Worm (Caenorhabditis elegans): ENCODE measurements around the gene nspg-7.1.
"Not testable (repeated sequence)": the region's sequence is repeated elsewhere in the genome, so short reads cannot be mapped to it uniquely, and the experiment has no call there.

Gene nspg-7.1

DNA sequence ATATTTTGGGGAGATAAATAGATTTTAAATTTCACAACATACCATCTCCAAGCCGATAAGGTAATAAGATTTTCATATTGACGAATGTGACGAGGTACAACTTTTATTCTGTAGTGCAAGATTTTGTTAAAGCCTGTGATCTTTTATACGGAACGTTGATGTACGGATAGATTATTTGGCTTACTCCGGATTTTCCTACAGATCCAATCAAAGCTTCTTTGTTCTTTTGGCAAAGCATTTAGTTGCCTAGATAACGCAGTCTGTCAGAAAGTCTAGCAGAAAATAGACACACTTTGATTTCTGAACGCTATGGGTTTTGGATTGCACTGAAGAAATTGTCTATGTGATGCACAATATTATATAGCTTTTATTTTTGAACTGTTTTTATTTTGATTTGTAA lies 31.5 kb downstream of the nspg-7.1 start, which contains the start of gene F49C12.2:
Gene F49C12.2, minus strand, starts transcription at position 101 of the 400 bp plus-strand sequence.
- TF ChIP-seq nhr-76 (tag; optimal IDR thresholded peaks at IDR 0.05) (no peak), bed-3 (GFP tag; optimal IDR thresholded peaks at IDR 0.05) (no peak), M03D4.4 (tag; optimal IDR thresholded peaks at IDR 0.05) (no peak), ceh-39 (tag; optimal IDR thresholded peaks at IDR 0.05) (no peak), nhr-12 (tag; optimal IDR thresholded peaks at IDR 0.05) (no peak), hlh-1 (tag; optimal IDR thresholded peaks at IDR 0.05) (no peak), ceh-83 (GFP tag; optimal IDR thresholded peaks at IDR 0.05) (no peak), sptf-1 (tag; optimal IDR thresholded peaks at IDR 0.05) (no peak), drap-1 (GFP tag; optimal IDR thresholded peaks at IDR 0.05) (no peak), ces-1 (GFP tag; optimal IDR thresholded peaks at IDR 0.05) (no peak), lsy-2 (tag; optimal IDR thresholded peaks at IDR 0.05) (no peak), mls-2 (tag; optimal IDR thresholded peaks at IDR 0.05) (no peak), lin-13 (tag; optimal IDR thresholded peaks at IDR 0.05) (no peak), blmp-1 (tag; optimal IDR thresholded peaks at IDR 0.05) (no peak), unc-62 (GFP tag; optimal IDR thresholded peaks at IDR 0.05) (no peak), elt-1 (tag; optimal IDR thresholded peaks at IDR 0.05; ENCODE audit: borderline replicate concordance, insufficient read depth) (no peak), unc-39 (tag; optimal IDR thresholded peaks at IDR 0.05) (no peak), zip-8 (tag; optimal IDR thresholded peaks at IDR 0.05) (no peak), sem-2 (GFP tag; optimal IDR thresholded peaks at IDR 0.05) (no peak), elt-3 (tag; optimal IDR thresholded peaks at IDR 0.05) (no peak)

- TF ChIP-seq ceh-39 (tag; optimal IDR thresholded peaks at IDR 0.05), result no peak
- TF ChIP-seq nhr-28 (tag; optimal IDR thresholded peaks at IDR 0.05), result no peak
- no peak for TF ChIP-seq flh-1 (GFP tag; optimal IDR thresholded peaks at IDR 0.05)
- no peak for TF ChIP-seq snpc-4 (tag; optimal IDR thresholded peaks at IDR 0.05)
- TF ChIP-seq mls-2 (tag; optimal IDR thresholded peaks at IDR 0.05), result no peak
- TF ChIP-seq elt-1 (tag; optimal IDR thresholded peaks at IDR 0.05; ENCODE audit: borderline replicate concordance, insufficient read depth), result no peak
- no peak for TF ChIP-seq ceh-43 (GFP tag; optimal IDR thresholded peaks at IDR 0.05)
- TF ChIP-seq cnd-1 (tag; optimal IDR thresholded peaks at IDR 0.05), result no peak
- no peak for TF ChIP-seq unc-120 (tag; optimal IDR thresholded peaks at IDR 0.05; ENCODE audit: poor library complexity, severe bottlenecking)
- TF ChIP-seq sem-2 (GFP tag; optimal IDR thresholded peaks at IDR 0.05), result no peak
- TF ChIP-seq mep-1 (tag; optimal IDR thresholded peaks at IDR 0.05), result no peak
- TF ChIP-seq M03D4.4 (tag; optimal IDR thresholded peaks at IDR 0.05), result no peak
- no peak for TF ChIP-seq ces-1 (GFP tag; optimal IDR thresholded peaks at IDR 0.05)
- no peak for TF ChIP-seq ceh-83 (GFP tag; optimal IDR thresholded peaks at IDR 0.05)
- no peak for TF ChIP-seq bed-3 (GFP tag; optimal IDR thresholded peaks at IDR 0.05)
- no peak for TF ChIP-seq lin-32 (GFP tag; optimal IDR thresholded peaks at IDR 0.05)
Observed at ce11 chrIV:9296285-9296684, 34.4 kb downstream of the nspg-7.1 start, which contains the start of gene F49C12.1. Gene F49C12.1, minus strand, starts transcription at chrIV:9296354.

- TF ChIP-seq lin-32 (GFP tag; optimal IDR thresholded peaks at IDR 0.05); lin-13 (tag; optimal IDR thresholded peaks at IDR 0.05); flh-1 (GFP tag; optimal IDR thresholded peaks at IDR 0.05): not testable (repeated sequence)
Observed at ce11 chrIV:9293825-9294224, 36.8 kb downstream of the nspg-7.1 start, which contains the start of gene nhr-264. Gene nhr-264, minus strand, starts transcription at chrIV:9293925.

ce11 chrIV:9289635-9290034 lies 41.0 kb downstream of the nspg-7.1 start:
- TF ChIP-seq nhr-237 (tag; optimal IDR thresholded peaks at IDR 0.05) (no peak), elt-1 (tag; optimal IDR thresholded peaks at IDR 0.05; ENCODE audit: borderline replicate concordance, insufficient read depth) (no peak), sptf-1 (tag; optimal IDR thresholded peaks at IDR 0.05) (no peak), ceh-83 (GFP tag; optimal IDR thresholded peaks at IDR 0.05) (no peak), bed-3 (GFP tag; optimal IDR thresholded peaks at IDR 0.05) (no peak), nhr-28 (tag; optimal IDR thresholded peaks at IDR 0.05) (no peak), ztf-11 (tag; optimal IDR thresholded peaks at IDR 0.05) (no peak), cnd-1 (tag; optimal IDR thresholded peaks at IDR 0.05) (no peak), blmp-1 (tag; optimal IDR thresholded peaks at IDR 0.05) (no peak), sem-2 (GFP tag; optimal IDR thresholded peaks at IDR 0.05) (no peak), mep-1 (tag; optimal IDR thresholded peaks at IDR 0.05) (no peak)

DNA sequence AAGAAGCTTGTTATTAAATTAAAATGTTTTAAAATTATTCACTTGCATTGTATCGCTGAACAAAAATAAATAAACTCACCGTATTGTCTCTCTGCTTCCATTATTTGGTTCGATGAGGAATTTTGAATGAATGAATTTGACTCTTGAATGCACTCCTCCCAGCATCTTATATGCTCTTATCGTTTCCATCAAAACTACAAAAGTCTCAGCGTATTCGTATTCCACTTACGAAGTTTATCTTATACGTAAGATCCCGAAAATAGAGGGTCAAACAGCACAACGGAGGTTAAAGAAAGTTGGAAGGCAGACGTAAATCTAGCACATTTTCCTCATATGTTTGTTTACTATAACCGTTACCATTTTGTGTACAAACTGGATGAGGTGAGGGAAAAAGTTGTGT lies 44.4 kb downstream of the nspg-7.1 start, which contains the start of gene nhr-267:
Gene nhr-267, minus strand, starts transcription at position 101 of the 400 bp plus-strand sequence.
- TF ChIP-seq ceh-43 (GFP tag; optimal IDR thresholded peaks at IDR 0.05); flh-1 (GFP tag; optimal IDR thresholded peaks at IDR 0.05); lin-13 (tag; optimal IDR thresholded peaks at IDR 0.05): not testable (repeated sequence)
